Fruit fly (Drosophila melanogaster): ENCODE results near the gene Ent2.

dm6 chr2L:6579045-6579444 lies 16.9 kb downstream of the Ent2 start:
- no peak for TF ChIP-seq fd85E (GFP tag; optimal IDR thresholded peaks at IDR 0.05)
- TF ChIP-seq Blimp-1 (GFP tag; optimal IDR thresholded peaks at IDR 0.05) = no peak
- TF ChIP-seq Ets96B (tag; optimal IDR thresholded peaks at IDR 0.05) = no peak
- no peak for TF ChIP-seq CG10669 (GFP tag; optimal IDR thresholded peaks at IDR 0.05)
- TF ChIP-seq CG6163 (GFP tag; IDR thresholded peaks at IDR 0.05) = no peak
- TF ChIP-seq Met (GFP tag; optimal IDR thresholded peaks at IDR 0.05) = no peak
